Worm (Caenorhabditis elegans): ENCODE measurements around the gene F31D4.2.

- TF ChIP-seq nhr-76 (tag; optimal IDR thresholded peaks at IDR 0.05) = no peak
- TF ChIP-seq mab-5 (tag; optimal IDR thresholded peaks at IDR 0.05) = no peak
- TF ChIP-seq zip-8 (tag; optimal IDR thresholded peaks at IDR 0.05) = no peak
Observed at ce11 chrV:20837765-20838164, 7.6 kb downstream of the F31D4.2 start, which contains the start of gene mrps-12.

All from whole organism, mixed stage, embryonic.